Fruit fly (Drosophila melanogaster) whole organism, wandering third instar larva: ENCODE measurements around the gene CG5849.

Source experiments
- Abd-B ChIP-seq: fragments of >200 bp; optimal IDR thresholded peaks from 2 replicates; lab custom pipeline; 2017; ENCODE audit warnings: missing biosample characterization, missing genetic modification characterization
- Myc ChIP-seq: fragments of >200 bp; optimal IDR thresholded peaks from 2 replicates; lab custom pipeline; 2017
- dl ChIP-seq, 2 experiments: fragments of 175-275, 200-275 bp in 1 of 2; fragments of 200-275 bp in 1 of 2; sonication (Bioruptor generic); optimal IDR thresholded peaks; lab custom pipeline; 2018; ENCODE audit warnings: mild to moderate bottlenecking in 2 of 2, missing biosample characterization in 2 of 2, missing genetic modification characterization in 2 of 2, moderate library complexity in 2 of 2; ENCODE audit not compliant: partially characterized antibody in 2 of 2, insufficient read depth in 1 of 2
- dmrt93B ChIP-seq: fragments of 200-800 bp; sonication (Bioruptor generic); optimal IDR thresholded peaks from 2 replicates; lab custom pipeline; 2018; ENCODE audit warnings: missing biosample characterization, mild to moderate bottlenecking, missing genetic modification characterization
- ey ChIP-seq: fragments of 200-800 bp; sonication (Bioruptor generic); optimal IDR thresholded peaks from 2 replicates; lab custom pipeline; 2016; ENCODE audit warnings: missing biosample characterization, missing genetic modification characterization
- h ChIP-seq: fragments of 200-800 bp; sonication (Bioruptor generic); optimal IDR thresholded peaks from 3 replicates; lab custom pipeline; 2016; ENCODE audit warnings: missing biosample characterization, mild to moderate bottlenecking, missing genetic modification characterization
- lola ChIP-seq: fragments of >200 bp; optimal IDR thresholded peaks from 2 replicates; lab custom pipeline; 2017; ENCODE audit warnings: missing biosample characterization, missing genetic modification characterization
- pan ChIP-seq: fragments of >200 bp; optimal IDR thresholded peaks from 2 replicates; lab custom pipeline; 2017
- psq ChIP-seq: fragments of 200-800 bp; sonication (Bioruptor generic); optimal IDR thresholded peaks from 3 replicates; lab custom pipeline; 2017; ENCODE audit warnings: missing biosample characterization, mild to moderate bottlenecking, missing genetic modification characterization, moderate library complexity
- rgr ChIP-seq: fragments of 200-800 bp; sonication (Bioruptor generic); optimal IDR thresholded peaks from 3 replicates; lab custom pipeline; 2016; ENCODE audit warnings: missing biosample characterization, mild to moderate bottlenecking, missing genetic modification characterization
- sage ChIP-seq: fragments of 200-800 bp; sonication (Bioruptor generic); optimal IDR thresholded peaks from 2 replicates; lab custom pipeline; 2016; ENCODE audit warnings: missing biosample characterization, mild to moderate bottlenecking, missing genetic modification characterization

dm6 chr3R:21758145-21758856, 18.4 kb downstream of the CG5849 start, which contains the start of gene CG42335:
- TF ChIP-seq Myc (lab: Kevin White, UChicago) (no peak), sage (GFP tag; lab: Kevin White, UChicago) (no peak), pan (lab: Kevin White, UChicago) (no peak), dmrt93B (GFP tag; lab: Kevin White, UChicago) (no peak), h (GFP tag; lab: Kevin White, UChicago) (peak; percentile 43), dl (GFP tag; optimal IDR thresholded peaks at IDR 0.05; lab: Kevin White, UChicago; ENCODE audit: insufficient read depth in 1 of 2, partially characterized antibody in 2 of 2) (no peak), lola (no peak), ey (GFP tag; lab: Kevin White, UChicago) (no peak), psq (GFP tag; lab: Kevin White, UChicago) (no peak), Abd-B (GFP tag; lab: Kevin White, UChicago) (no peak), rgr (no peak)
